Worm (Caenorhabditis elegans) whole organism, L4 larva: ENCODE results near the gene sox-4.

Source experiments
- D1046.2 ChIP-seq: fragments of 200-800 bp; sonication (Bioruptor generic); IDR thresholded peaks from 2 replicates; pipeline ENCODE4 v1.3.6; 2022; ENCODE audit warnings: missing genetic modification characterization, missing compliant biosample characterization
- F10B5.3 ChIP-seq: sonication (generic microtip); optimal IDR thresholded peaks from 2 replicates; lab custom pipeline; 2016; ENCODE audit warnings: mild to moderate bottlenecking, missing genetic modification characterization, missing compliant biosample characterization
- F26F4.8 ChIP-seq: fragments of 200-800 bp; sonication (Bioruptor generic); conservative IDR thresholded peaks from 2 replicates; pipeline ENCODE4 v1.3.6; 2022; ENCODE audit warnings: missing genetic modification characterization, missing compliant biosample characterization
- ZK546.5 ChIP-seq, 2 experiments: sonication (generic microtip); optimal IDR thresholded peaks; 2 replicates each; lab custom pipeline; 2017; ENCODE audit warnings: missing biosample characterization in 2 of 2, missing genetic modification characterization in 2 of 2
- aha-1 ChIP-seq: fragments of 150-350 bp; peaks from one replicate; lab custom pipeline; 2014; ENCODE audit warnings: missing biosample characterization, missing genetic modification characterization
- aly-2 ChIP-seq: sonication (generic microtip); optimal IDR thresholded peaks from 2 replicates; lab custom pipeline; 2018; ENCODE audit warnings: missing biosample characterization, missing genetic modification characterization
- arid-1 ChIP-seq: fragments of 200-800 bp; sonication (Bioruptor generic); conservative IDR thresholded peaks from 2 replicates; pipeline ENCODE4 v1.3.6; 2022; ENCODE audit warnings: missing genetic modification reagents, missing genetic modification characterization, missing compliant biosample characterization
- ceh-20 ChIP-seq: fragments of 200-800 bp; sonication (Bioruptor generic); IDR thresholded peaks from 2 replicates; pipeline ENCODE4 v1.3.6; 2022; ENCODE audit warnings: missing genetic modification reagents, missing genetic modification characterization, missing compliant biosample characterization
- ceh-82 ChIP-seq: sonication (generic microtip); optimal IDR thresholded peaks from 2 replicates; lab custom pipeline; 2017; ENCODE audit warnings: missing biosample characterization, missing genetic modification characterization
- cey-2 ChIP-seq: sonication (generic microtip); optimal IDR thresholded peaks from 3 replicates; lab custom pipeline; 2017; ENCODE audit warnings: missing genetic modification characterization, mild to moderate bottlenecking, missing compliant biosample characterization, antibody characterized with exemption, borderline replicate concordance; ENCODE audit not compliant: insufficient read depth
- daf-12 ChIP-seq: fragments of 150-350 bp; optimal IDR thresholded peaks from 2 replicates; lab custom pipeline; 2014; ENCODE audit warnings: missing biosample characterization, missing genetic modification reagents, missing genetic modification characterization
- daf-16 ChIP-seq, 3 experiments: sonication (generic microtip); optimal IDR thresholded peaks; 2 replicates each; lab custom pipeline; 2016 to 2017; ENCODE audit warnings: missing genetic modification characterization in 3 of 3, missing genetic modification reagents in 3 of 3, mild to moderate bottlenecking in 2 of 3, missing compliant biosample characterization in 2 of 3, missing biosample characterization in 1 of 3, moderate library complexity in 1 of 3
- daf-19 ChIP-seq: fragments of 200-800 bp; sonication (Bioruptor generic); conservative IDR thresholded peaks from 2 replicates; pipeline ENCODE4 v1.3.6; 2022; ENCODE audit warnings: missing genetic modification characterization, missing compliant biosample characterization
- dmd-9 ChIP-seq: fragments of 200-800 bp; sonication (Bioruptor generic); IDR thresholded peaks from 2 replicates; pipeline ENCODE4 v1.3.6; 2022; ENCODE audit warnings: missing genetic modification reagents, missing genetic modification characterization, missing compliant biosample characterization
- dve-1 ChIP-seq: sonication (generic microtip); optimal IDR thresholded peaks from 2 replicates; lab custom pipeline; 2017; ENCODE audit warnings: antibody characterized with exemption, mild to moderate bottlenecking, missing genetic modification characterization, missing compliant biosample characterization; ENCODE audit not compliant: insufficient read depth
- egl-43 ChIP-seq: fragments of 200-800 bp; sonication (Bioruptor generic); IDR thresholded peaks from 2 replicates; pipeline ENCODE4 v1.3.6; 2022; ENCODE audit warnings: missing genetic modification reagents, missing genetic modification characterization, missing compliant biosample characterization
- hlh-11 ChIP-seq: fragments of 200-800 bp; sonication (Bioruptor generic); optimal IDR thresholded peaks from 2 replicates; lab custom pipeline; 2018; ENCODE audit warnings: mild to moderate bottlenecking, missing genetic modification characterization, missing compliant biosample characterization
- hmg-1.1 ChIP-seq: fragments of 200-800 bp; sonication (Bioruptor generic); IDR thresholded peaks from 2 replicates; pipeline ENCODE4 v1.3.6; 2022; ENCODE audit warnings: missing genetic modification reagents, missing genetic modification characterization, missing compliant biosample characterization
- lin-1 ChIP-seq: fragments of 200-800 bp; sonication (Bioruptor generic); IDR thresholded peaks from 2 replicates; pipeline ENCODE4 v1.3.6; 2022; ENCODE audit warnings: missing genetic modification reagents, missing genetic modification characterization, missing compliant biosample characterization
- lin-29 ChIP-seq: fragments of 200-800 bp; sonication (Bioruptor generic); IDR thresholded peaks from 2 replicates; pipeline ENCODE4 v1.3.6; 2022; ENCODE audit warnings: missing genetic modification reagents, missing genetic modification characterization, missing compliant biosample characterization
- lin-39 ChIP-seq: fragments of 150-350 bp; optimal IDR thresholded peaks from 2 replicates; lab custom pipeline; 2014; ENCODE audit warnings: missing biosample characterization, missing genetic modification reagents, missing genetic modification characterization
- madf-9 ChIP-seq: fragments of 200-800 bp; sonication (Bioruptor generic); conservative IDR thresholded peaks from 2 replicates; pipeline ENCODE4 v1.3.6; 2022; ENCODE audit warnings: missing genetic modification reagents, missing genetic modification characterization, missing compliant biosample characterization
- mes-2 ChIP-seq: sonication (generic microtip); optimal IDR thresholded peaks from 2 replicates; lab custom pipeline; 2016; ENCODE audit warnings: missing genotype, mild to moderate bottlenecking, missing genetic modification characterization, missing compliant biosample characterization; ENCODE audit not compliant: poor library complexity, severe bottlenecking
- mxl-2 ChIP-seq: fragments of 200-800 bp; sonication (Bioruptor generic); conservative IDR thresholded peaks from 2 replicates; pipeline ENCODE4 v1.3.6; 2022; ENCODE audit warnings: missing genetic modification reagents, missing genetic modification characterization, missing compliant biosample characterization
- nhr-28 ChIP-seq: fragments of 150-350 bp; optimal IDR thresholded peaks from 2 replicates; lab custom pipeline; 2014; ENCODE audit warnings: missing biosample characterization, missing genetic modification characterization
- nhr-41 ChIP-seq: fragments of 200-800 bp; sonication (Bioruptor generic); IDR thresholded peaks from 2 replicates; pipeline ENCODE4 v1.3.6; 2022; ENCODE audit warnings: missing genetic modification reagents, missing genetic modification characterization, missing compliant biosample characterization
- nhr-42 ChIP-seq: fragments of 200-800 bp; sonication (Bioruptor generic); IDR thresholded peaks from 2 replicates; pipeline ENCODE4 v1.3.6; 2022; ENCODE audit warnings: missing genetic modification characterization, missing compliant biosample characterization
- php-3 ChIP-seq: fragments of 200-800 bp; sonication (Bioruptor generic); IDR thresholded peaks from 2 replicates; pipeline ENCODE4 v1.3.6; 2022; ENCODE audit warnings: missing genetic modification reagents, missing genetic modification characterization, missing compliant biosample characterization
- pqm-1 ChIP-seq: sonication (generic microtip); optimal IDR thresholded peaks from 2 replicates; lab custom pipeline; 2017; ENCODE audit warnings: missing biosample characterization, missing genetic modification characterization
- snpc-1.2 ChIP-seq: fragments of 200-800 bp; sonication (Bioruptor generic); IDR thresholded peaks from 2 replicates; pipeline ENCODE4 v1.3.6; 2022; ENCODE audit warnings: missing genetic modification reagents, missing genetic modification characterization, missing compliant biosample characterization
- unc-130 ChIP-seq: sonication (generic microtip); optimal IDR thresholded peaks from 2 replicates; lab custom pipeline; 2016; ENCODE audit warnings: missing genetic modification reagents, missing genetic modification characterization, missing compliant biosample characterization
- unc-62 ChIP-seq, 3 experiments: fragments of 150-350 bp in 1 of 3; sonication (generic microtip); optimal IDR thresholded peaks in 2 of 3; peaks in 1 of 3; 1 replicate in 1 of 3; 2 replicates in 2 of 3; lab custom pipeline; 2014 to 2017; ENCODE audit warnings: missing biosample characterization in 3 of 3, missing genetic modification characterization in 3 of 3, missing genetic modification reagents in 3 of 3, missing genotype in 1 of 3
- zfp-2 ChIP-seq: sonication (generic microtip); optimal IDR thresholded peaks from 2 replicates; lab custom pipeline; 2016; ENCODE audit warnings: mild to moderate bottlenecking, missing genetic modification characterization, missing compliant biosample characterization
- zip-11 ChIP-seq: fragments of 200-800 bp; sonication (Bioruptor generic); IDR thresholded peaks from 2 replicates; pipeline ENCODE4 v1.3.6; 2022; ENCODE audit warnings: missing genetic modification characterization, missing compliant biosample characterization
- zip-2 ChIP-seq: fragments of 150-350 bp; optimal IDR thresholded peaks from 2 replicates; lab custom pipeline; 2014; ENCODE audit warnings: missing biosample characterization, missing genetic modification characterization

sox-4 gene

DNA sequence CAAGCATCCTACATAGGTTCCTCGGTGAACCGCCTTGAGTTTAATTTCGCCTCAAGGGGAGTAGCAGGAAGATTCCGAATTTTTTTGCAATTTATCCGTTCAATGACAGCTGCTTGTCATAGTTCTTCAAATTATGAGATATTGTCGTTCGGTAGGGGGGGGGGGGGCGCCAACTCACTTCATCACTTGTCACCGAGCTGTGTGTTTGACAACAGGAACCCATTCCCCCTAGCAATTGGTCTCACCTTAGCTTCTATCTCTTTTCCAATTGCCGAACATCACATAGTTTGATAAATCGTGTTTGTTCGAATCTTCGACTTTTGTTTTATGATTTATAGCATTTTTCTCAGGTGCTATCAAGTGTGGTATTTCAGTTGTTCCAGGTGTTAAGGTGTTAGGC is 14.2 kb downstream of the sox-4 start:
- TF ChIP-seq daf-16 (GFP tag; optimal IDR thresholded peaks at IDR 0.05; lab: Kevin White, UChicago): peak in 1 of 2 experiments; percentile 67
- TF ChIP-seq daf-16 (tag; optimal IDR thresholded peaks at IDR 0.05; lab: Kevin White, UChicago): no peak
- no peak for TF ChIP-seq zip-2 (tag; lab: Kevin White, UChicago)
- TF ChIP-seq unc-62 (GFP tag; optimal IDR thresholded peaks at IDR 0.05 in 1 of 2; lab: Kevin White, UChicago): peak in 1 of 2 experiments; percentile 91
- TF ChIP-seq unc-62 (tag; optimal IDR thresholded peaks at IDR 0.05; lab: Kevin White, UChicago): no peak
- TF ChIP-seq lin-1 (GFP tag; lab: Robert Waterston, UW): no peak
- peak; percentile 52 for TF ChIP-seq hlh-11 (tag; lab: Kevin White, UChicago)

ce11 chrX:3492431-3492830 is 16.4 kb downstream of the sox-4 start:
- TF ChIP-seq unc-62 (GFP tag; optimal IDR thresholded peaks at IDR 0.05 in 1 of 2; lab: Kevin White, UChicago) (peak in 1 of 2 experiments; percentile 91), unc-62 (tag; optimal IDR thresholded peaks at IDR 0.05; lab: Kevin White, UChicago) (no peak), snpc-1.2 (GFP tag; lab: Robert Waterston, UW) (no peak)
- TF ChIP-seq, all 104 proteins: peak for 1

DNA sequence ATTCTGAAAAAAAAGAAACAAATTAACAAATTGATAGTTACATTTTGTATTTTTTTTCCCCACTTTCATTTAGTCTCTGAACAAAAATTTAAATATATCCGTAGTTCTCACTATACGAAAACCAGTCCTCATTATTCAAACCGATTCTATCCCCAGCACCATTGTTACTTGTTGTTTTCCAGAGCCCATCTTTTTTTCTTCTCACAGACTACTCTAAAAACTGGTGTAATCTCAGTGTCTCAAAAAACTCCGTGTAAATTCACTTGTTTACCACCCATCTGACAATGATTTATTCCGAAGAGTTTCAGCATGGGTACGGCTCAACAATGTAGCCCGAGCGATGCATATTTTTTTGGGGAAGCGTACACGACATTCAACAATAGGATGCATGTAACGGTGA is 19.8 kb downstream of the sox-4 start, which contains the start of gene C12D12.3:
Gene C12D12.3, plus strand, starts transcription at position 301 of the 400 bp plus-strand sequence.
- TF ChIP-seq unc-62 (GFP tag; optimal IDR thresholded peaks at IDR 0.05 in 1 of 2; lab: Kevin White, UChicago) (peak in 1 of 2 experiments; percentile 58), unc-62 (tag; optimal IDR thresholded peaks at IDR 0.05; lab: Kevin White, UChicago) (no peak), ZK546.5 (tag; optimal IDR thresholded peaks at IDR 0.05; lab: Kevin White, UChicago) (no peak)

DNA sequence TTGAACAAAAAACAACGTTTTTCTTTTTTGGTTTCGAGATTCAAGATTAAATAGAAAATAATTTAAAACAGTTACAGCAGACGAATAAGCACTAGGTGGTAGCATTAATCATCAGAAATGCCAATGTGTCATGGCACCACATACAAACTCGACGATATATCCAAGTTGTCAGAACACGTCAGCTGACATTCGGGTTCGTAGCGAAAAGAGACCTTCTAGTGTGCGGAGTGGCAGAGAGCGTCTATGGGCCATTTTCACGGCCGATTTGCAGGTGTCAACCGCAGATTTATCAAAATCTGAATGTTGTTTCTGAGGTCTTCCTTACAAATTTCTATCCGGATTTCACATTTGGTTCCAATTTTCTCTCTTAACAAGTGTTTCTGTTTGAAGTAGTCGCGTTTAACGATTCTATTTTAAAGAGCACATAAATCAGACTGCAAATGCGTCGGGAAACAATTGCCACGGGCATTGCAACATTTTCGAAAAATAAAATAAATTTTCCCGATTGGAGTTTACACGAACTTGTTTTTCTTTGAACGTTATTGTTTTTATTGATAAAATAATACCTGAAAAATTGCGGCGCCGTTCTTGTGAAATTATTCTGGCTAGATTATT is 20.6 kb downstream of the sox-4 start:
- TF ChIP-seq cey-2 (tag; lab: Kevin White, UChicago) (no peak), unc-62 (GFP tag; optimal IDR thresholded peaks at IDR 0.05 in 1 of 2; lab: Kevin White, UChicago) (peak in 1 of 2 experiments; percentile 74), unc-62 (tag; optimal IDR thresholded peaks at IDR 0.05; lab: Kevin White, UChicago) (no peak)

ce11 chrX:3479950-3480349 is 28.9 kb downstream of the sox-4 start, which contains the start of gene wrt-6:
TSS of gene wrt-6 (plus strand) at chrX:3480250.
- TF ChIP-seq ceh-82 (no peak), nhr-28 (tag; lab: Kevin White, UChicago) (no peak), dmd-9 (GFP tag; lab: Robert Waterston, UW) (no peak), daf-12 (no peak), unc-62 (GFP tag; optimal IDR thresholded peaks at IDR 0.05 in 1 of 2; lab: Kevin White, UChicago) (no peak), unc-62 (tag; optimal IDR thresholded peaks at IDR 0.05; lab: Kevin White, UChicago) (no peak), egl-43 (GFP tag; lab: Robert Waterston, UW) (no peak), ceh-20 (GFP tag; lab: Robert Waterston, UW) (no peak), unc-130 (no peak), nhr-41 (GFP tag; lab: Robert Waterston, UW) (no peak)
- TF ChIP-seq, all 104 proteins: peak for 0

DNA sequence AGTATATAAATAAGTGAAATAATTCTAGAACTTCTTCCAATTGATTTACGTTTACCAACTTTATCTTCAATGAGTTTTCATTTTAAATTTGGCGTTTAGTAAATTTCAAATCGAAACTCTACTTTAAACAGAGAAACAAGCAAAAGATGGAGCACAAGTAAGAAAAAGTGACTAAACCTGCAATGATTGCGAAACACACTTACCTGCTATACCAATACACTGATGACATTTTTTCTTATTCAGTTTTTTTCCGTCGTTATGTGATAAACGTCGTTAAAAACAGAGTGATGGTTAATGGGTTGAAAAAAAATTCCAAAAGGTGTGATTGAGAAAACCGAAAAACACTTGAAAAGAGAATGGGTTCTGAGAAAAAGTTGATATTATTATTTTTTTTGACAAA is 35.0 kb downstream of the sox-4 start:
- TF ChIP-seq pqm-1 (tag; lab: Kevin White, UChicago) (peak; percentile 49), nhr-42 (no peak), nhr-28 (tag; lab: Kevin White, UChicago) (peak; percentile 35), dve-1 (tag; lab: Kevin White, UChicago) (no peak), mes-2 (tag; lab: Kevin White, UChicago) (no peak), daf-16 (GFP tag; optimal IDR thresholded peaks at IDR 0.05; lab: Kevin White, UChicago) (no peak), daf-16 (tag; optimal IDR thresholded peaks at IDR 0.05; lab: Kevin White, UChicago) (peak; percentile 27)

DNA sequence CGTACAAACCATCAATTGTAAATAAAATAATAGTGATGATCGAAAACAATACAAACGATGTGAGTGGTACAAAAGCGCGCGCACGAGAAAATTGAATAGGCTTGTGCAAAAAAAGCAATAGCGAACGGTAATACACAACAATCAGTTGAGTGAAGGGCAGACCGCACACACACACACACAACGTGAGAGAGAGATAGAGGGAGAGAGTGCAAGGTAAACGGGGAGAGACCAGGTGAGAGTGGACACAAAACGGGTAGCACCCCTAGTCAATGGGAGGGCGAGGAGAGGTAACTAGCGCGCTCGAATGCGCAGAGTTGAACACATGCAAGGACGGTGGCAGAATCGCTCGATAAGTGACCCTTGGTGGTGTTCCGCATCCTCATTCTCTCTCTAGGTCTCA is 36.6 kb downstream of the sox-4 start:
- TF ChIP-seq ceh-20 (GFP tag; lab: Robert Waterston, UW): no peak
- TF ChIP-seq dve-1 (tag; lab: Kevin White, UChicago): peak; percentile 66
- no peak for TF ChIP-seq lin-39 (tag; lab: Kevin White, UChicago)
- TF ChIP-seq php-3 (GFP tag; lab: Robert Waterston, UW): no peak
- TF ChIP-seq madf-9 (GFP tag; lab: Robert Waterston, UW): no peak
- TF ChIP-seq F26F4.8: no peak
- peak; percentile 4 for TF ChIP-seq F10B5.3 (tag; lab: Kevin White, UChicago)
- TF ChIP-seq zfp-2: no peak
- no peak for TF ChIP-seq zip-11 (GFP tag; lab: Robert Waterston, UW)
- no peak for TF ChIP-seq arid-1 (GFP tag; lab: Robert Waterston, UW)
- no peak for TF ChIP-seq aha-1 (tag; lab: Kevin White, UChicago)
- TF ChIP-seq lin-29 (GFP tag; lab: Robert Waterston, UW): no peak
- no peak for TF ChIP-seq mxl-2 (GFP tag; lab: Robert Waterston, UW)
- TF ChIP-seq daf-19 (GFP tag; lab: Robert Waterston, UW): no peak
- TF ChIP-seq hmg-1.1 (GFP tag; lab: Robert Waterston, UW): 0 out of 2 replicates have a peak, but pooled peaks have one; percentile 53
- TF ChIP-seq D1046.2 (GFP tag; lab: Robert Waterston, UW): no peak
- TF ChIP-seq nhr-42: no peak
- no peak for TF ChIP-seq aly-2
